Worm (Caenorhabditis elegans) whole organism, L3 larva: Measurements from ENCODE around the gene eif-3.L.

Source experiments
- R02D3.7 ChIP-seq: fragments of 150-350 bp; optimal IDR thresholded peaks from 2 replicates; lab custom pipeline; 2014; ENCODE audit warnings: missing biosample characterization, missing genetic modification characterization
- ZK546.5 ChIP-seq: sonication (generic microtip); optimal IDR thresholded peaks from 2 replicates; lab custom pipeline; 2017; ENCODE audit warnings: missing biosample characterization, missing genetic modification characterization
- aly-2 ChIP-seq: fragments of 150-350 bp; optimal IDR thresholded peaks from 2 replicates; lab custom pipeline; 2014; ENCODE audit warnings: missing biosample characterization, missing genetic modification characterization
- ama-1 ChIP-seq: fragments of 150-350 bp; optimal IDR thresholded peaks from 2 replicates; lab custom pipeline; 2018
- ceh-16 ChIP-seq: sonication (generic microtip); optimal IDR thresholded peaks from 2 replicates; lab custom pipeline; 2017; ENCODE audit warnings: missing biosample characterization, missing genetic modification characterization
- ceh-28 ChIP-seq: fragments of 150-350 bp; optimal IDR thresholded peaks from 2 replicates; lab custom pipeline; 2014; ENCODE audit warnings: missing biosample characterization, missing genetic modification reagents, missing genetic modification characterization
- ceh-82 ChIP-seq: fragments of 150-350 bp; optimal IDR thresholded peaks from 2 replicates; lab custom pipeline; 2014; ENCODE audit warnings: missing biosample characterization, missing genetic modification characterization
- ceh-9 ChIP-seq: sonication (generic microtip); optimal IDR thresholded peaks from 2 replicates; lab custom pipeline; 2018; ENCODE audit warnings: missing biosample characterization, missing genetic modification characterization
- daf-12 ChIP-seq: fragments of 150-350 bp; optimal IDR thresholded peaks from 2 replicates; lab custom pipeline; 2014; ENCODE audit warnings: missing biosample characterization, missing genetic modification reagents, missing genetic modification characterization
- egl-27 ChIP-seq: sonication (generic microtip); optimal IDR thresholded peaks from 4 replicates; lab custom pipeline; 2017; ENCODE audit warnings: missing biosample characterization, missing genetic modification reagents, missing genetic modification characterization
- egl-5 ChIP-seq: fragments of 150-350 bp; optimal IDR thresholded peaks from 2 replicates; lab custom pipeline; 2017; ENCODE audit warnings: missing biosample characterization, missing genetic modification reagents, missing genetic modification characterization, inconsistent platforms
- elt-1 ChIP-seq: fragments of 150-350 bp; optimal IDR thresholded peaks from 2 replicates; lab custom pipeline; 2014; ENCODE audit warnings: missing biosample characterization, missing genetic modification characterization
- elt-2 ChIP-seq: sonication (generic microtip); optimal IDR thresholded peaks from 2 replicates; lab custom pipeline; 2016; ENCODE audit warnings: missing genetic modification reagents, mild to moderate bottlenecking, missing genetic modification characterization, missing compliant biosample characterization
- elt-3 ChIP-seq, 3 experiments: fragments of 150-350 bp in 1 of 3; sonication (generic microtip) in 2 of 3; optimal IDR thresholded peaks; 2 replicates in 2 of 3; 4 replicates in 1 of 3; lab custom pipeline; 2014 to 2017; ENCODE audit warnings: missing biosample characterization in 3 of 3, missing genetic modification characterization in 3 of 3
- eor-1 ChIP-seq, 2 experiments: fragments of 150-350 bp; optimal IDR thresholded peaks; 2 replicates each; lab custom pipeline; 2014 to 2018; ENCODE audit warnings: missing biosample characterization in 2 of 2, missing genetic modification characterization in 2 of 2
- fkh-10 ChIP-seq: sonication (generic microtip); optimal IDR thresholded peaks from 2 replicates; lab custom pipeline; 2017; ENCODE audit warnings: missing biosample characterization, missing genetic modification reagents, missing genetic modification characterization
- fkh-2 ChIP-seq: fragments of 150-350 bp; optimal IDR thresholded peaks from 2 replicates; lab custom pipeline; 2014; ENCODE audit warnings: missing biosample characterization, missing genetic modification reagents, missing genetic modification characterization
- fos-1 ChIP-seq: fragments of 150-350 bp; optimal IDR thresholded peaks from 2 replicates; lab custom pipeline; 2014; ENCODE audit warnings: missing biosample characterization, missing genetic modification characterization
- hmg-11 ChIP-seq: sonication (generic microtip); optimal IDR thresholded peaks from 2 replicates; lab custom pipeline; 2016; ENCODE audit warnings: missing genetic modification characterization, missing compliant biosample characterization
- jun-1 ChIP-seq: fragments of 150-350 bp; optimal IDR thresholded peaks from 2 replicates; lab custom pipeline; 2014; ENCODE audit warnings: missing biosample characterization, missing genetic modification reagents, missing genetic modification characterization
- lin-15B ChIP-seq: fragments of 150-350 bp; optimal IDR thresholded peaks from 2 replicates; lab custom pipeline; 2014; ENCODE audit warnings: missing biosample characterization, missing genetic modification characterization
- lin-39 ChIP-seq: fragments of 150-350 bp; optimal IDR thresholded peaks from 2 replicates; lab custom pipeline; 2018; ENCODE audit warnings: missing biosample characterization, missing genetic modification reagents, missing genetic modification characterization
- lsy-12 ChIP-seq: sonication (generic microtip); optimal IDR thresholded peaks from 2 replicates; lab custom pipeline; 2016; ENCODE audit warnings: mild to moderate bottlenecking, missing genetic modification characterization, missing compliant biosample characterization
- mdl-1 ChIP-seq: fragments of 150-350 bp; optimal IDR thresholded peaks from 2 replicates; lab custom pipeline; 2014; ENCODE audit warnings: missing biosample characterization, missing genetic modification characterization
- mml-1 ChIP-seq: fragments of 150-350 bp; sonication (generic microtip); optimal IDR thresholded peaks from 3 replicates; lab custom pipeline; 2014; ENCODE audit warnings: missing biosample characterization, missing genetic modification characterization
- nfya-1 ChIP-seq: sonication (generic microtip); optimal IDR thresholded peaks from 2 replicates; lab custom pipeline; 2017; ENCODE audit warnings: missing genetic modification characterization, mild to moderate bottlenecking, missing compliant biosample characterization, antibody characterized with exemption, moderate library complexity; ENCODE audit not compliant: insufficient read depth
- nhr-11 ChIP-seq: fragments of 150-350 bp; optimal IDR thresholded peaks from 2 replicates; lab custom pipeline; 2014; ENCODE audit warnings: missing biosample characterization, missing genetic modification characterization
- nhr-12 ChIP-seq: fragments of 150-350 bp; optimal IDR thresholded peaks from 2 replicates; lab custom pipeline; 2014; ENCODE audit warnings: missing biosample characterization, missing genetic modification characterization
- nhr-23 ChIP-seq: fragments of 150-350 bp; optimal IDR thresholded peaks from 2 replicates; lab custom pipeline; 2014; ENCODE audit warnings: missing biosample characterization, missing genetic modification reagents, missing genetic modification characterization
- nhr-237 ChIP-seq: fragments of 150-350 bp; optimal IDR thresholded peaks from 2 replicates; lab custom pipeline; 2014; ENCODE audit warnings: missing biosample characterization, missing genetic modification characterization
- nhr-25 ChIP-seq: sonication (generic microtip); optimal IDR thresholded peaks from 2 replicates; lab custom pipeline; 2017; ENCODE audit warnings: missing biosample characterization, missing genetic modification characterization
- nhr-28 ChIP-seq: fragments of 150-350 bp; optimal IDR thresholded peaks from 2 replicates; lab custom pipeline; 2014; ENCODE audit warnings: missing biosample characterization, missing genetic modification characterization
- nhr-43 ChIP-seq: sonication (generic microtip); optimal IDR thresholded peaks from 2 replicates; lab custom pipeline; 2016; ENCODE audit warnings: mild to moderate bottlenecking, missing genetic modification characterization, missing compliant biosample characterization; ENCODE audit not compliant: poor library complexity, severe bottlenecking
- nhr-67 ChIP-seq: fragments of 150-350 bp; optimal IDR thresholded peaks from 2 replicates; lab custom pipeline; 2014; ENCODE audit warnings: missing biosample characterization, missing genetic modification characterization
- nhr-76 ChIP-seq: fragments of 150-350 bp; sonication (generic microtip); optimal IDR thresholded peaks from 5 replicates; lab custom pipeline; 2014; ENCODE audit warnings: missing biosample characterization, missing genetic modification characterization
- nhr-77 ChIP-seq: fragments of 150-350 bp; optimal IDR thresholded peaks from 2 replicates; lab custom pipeline; 2014; ENCODE audit warnings: missing biosample characterization, missing genetic modification characterization
- pha-4 ChIP-seq: fragments of 150-350 bp; optimal IDR thresholded peaks from 2 replicates; lab custom pipeline; 2014; ENCODE audit warnings: missing biosample characterization, missing genetic modification reagents, missing genetic modification characterization
- pqm-1 ChIP-seq: fragments of 150-350 bp; optimal IDR thresholded peaks from 2 replicates; lab custom pipeline; 2017; ENCODE audit warnings: missing biosample characterization, missing genetic modification characterization, inconsistent platforms
- sea-2 ChIP-seq: fragments of 150-350 bp; sonication (generic microtip); optimal IDR thresholded peaks from 4 replicates; lab custom pipeline; 2014; ENCODE audit warnings: missing biosample characterization, missing genetic modification reagents, missing genetic modification characterization
- skn-1 ChIP-seq: fragments of 150-350 bp; optimal IDR thresholded peaks from 2 replicates; lab custom pipeline; 2014; ENCODE audit warnings: missing biosample characterization, missing genetic modification characterization
- snpc-4 ChIP-seq: fragments of 150-350 bp; optimal IDR thresholded peaks from 2 replicates; lab custom pipeline; 2014; ENCODE audit warnings: missing biosample characterization, missing genetic modification characterization
- tbx-2 ChIP-seq: sonication (generic microtip); optimal IDR thresholded peaks from 2 replicates; lab custom pipeline; 2016; ENCODE audit warnings: mild to moderate bottlenecking, missing genetic modification characterization, missing compliant biosample characterization
- unc-39 ChIP-seq: sonication (generic microtip); optimal IDR thresholded peaks from 4 replicates; lab custom pipeline; 2017; ENCODE audit warnings: missing biosample characterization, missing genetic modification characterization
- unc-62 ChIP-seq: fragments of 150-350 bp; sonication (generic microtip); optimal IDR thresholded peaks from 4 replicates; lab custom pipeline; 2014; ENCODE audit warnings: missing biosample characterization, missing genetic modification reagents, missing genetic modification characterization
- zag-1 ChIP-seq: fragments of 150-350 bp; optimal IDR thresholded peaks from 2 replicates; lab custom pipeline; 2014; ENCODE audit warnings: missing biosample characterization, missing genetic modification characterization
- ztf-11 ChIP-seq: fragments of 150-350 bp; optimal IDR thresholded peaks from 2 replicates; lab custom pipeline; 2014; ENCODE audit warnings: missing biosample characterization, missing genetic modification characterization
- ztf-4 ChIP-seq: fragments of 150-350 bp; optimal IDR thresholded peaks from 2 replicates; lab custom pipeline; 2014; ENCODE audit warnings: missing biosample characterization, missing genetic modification characterization

Gene eif-3.L

ce11 chrII:5605538-5605945 lies 16.7 kb downstream of the eif-3.L start:
- peak; percentile 85 for TF ChIP-seq nhr-25 (tag; lab: Kevin White, UChicago)
- no peak for TF ChIP-seq nhr-237
- TF ChIP-seq ZK546.5 (tag; lab: Kevin White, UChicago): no peak
- TF ChIP-seq ceh-16 (tag; lab: Kevin White, UChicago): no peak
- TF ChIP-seq lin-15B (tag; lab: Kevin White, UChicago): no peak
- TF ChIP-seq ceh-28: peak; percentile 80
- TF ChIP-seq egl-27 (tag; lab: Kevin White, UChicago): no peak
- TF ChIP-seq nhr-77: peak; percentile 22
- TF ChIP-seq nhr-67 (tag; lab: Kevin White, UChicago): no peak
- no peak for TF ChIP-seq ceh-82 (tag; lab: Kevin White, UChicago)
- TF ChIP-seq jun-1: no peak
- no peak for TF ChIP-seq pqm-1 (tag; lab: Kevin White, UChicago)
- TF ChIP-seq egl-5 (tag; lab: Kevin White, UChicago): no peak
- peak; percentile 90 for TF ChIP-seq nhr-43
- peak; percentile 39 for TF ChIP-seq tbx-2
- no peak for TF ChIP-seq fos-1 (tag; lab: Kevin White, UChicago)
- no peak for TF ChIP-seq nfya-1 (tag; lab: Kevin White, UChicago)
- no peak for TF ChIP-seq eor-1 (tag; optimal IDR thresholded peaks at IDR 0.05; lab: Kevin White, UChicago)
- no peak for TF ChIP-seq ceh-9
- no peak for TF ChIP-seq ztf-11
- no peak for TF ChIP-seq zag-1
- TF ChIP-seq fkh-2 (tag; lab: Kevin White, UChicago): no peak
- TF ChIP-seq sea-2 (GFP tag; lab: Kevin White, UChicago): no peak
- peak; percentile 72 for TF ChIP-seq elt-1 (tag; lab: Kevin White, UChicago)
- TF ChIP-seq elt-2 (tag; lab: Kevin White, UChicago): peak; percentile 89
- peak; percentile 94 for TF ChIP-seq nhr-23 (tag; lab: Kevin White, UChicago)
- no peak for TF ChIP-seq unc-39
- TF ChIP-seq ztf-4: no peak
- TF ChIP-seq mdl-1 (tag; lab: Kevin White, UChicago): peak; percentile 23
- no peak for TF ChIP-seq daf-12 (tag; lab: Kevin White, UChicago)
- TF ChIP-seq lin-39 (tag; lab: Kevin White, UChicago): no peak
- TF ChIP-seq aly-2 (tag; lab: Kevin White, UChicago): no peak
- no peak for TF ChIP-seq nhr-12 (tag; lab: Kevin White, UChicago)
- TF ChIP-seq nhr-28 (tag; lab: Kevin White, UChicago): no peak
- TF ChIP-seq fkh-10: no peak
- TF ChIP-seq hmg-11 (tag; lab: Kevin White, UChicago): no peak
- no peak for TF ChIP-seq mml-1 (tag; lab: Kevin White, UChicago)
- no peak for TF ChIP-seq snpc-4 (tag; lab: Kevin White, UChicago)
- TF ChIP-seq nhr-76 (tag; lab: Kevin White, UChicago): peak; percentile 48
- no peak for TF ChIP-seq nhr-11 (tag; lab: Kevin White, UChicago)
- TF ChIP-seq unc-62 (GFP tag; lab: Kevin White, UChicago): peak; percentile 93
- TF ChIP-seq skn-1: no peak
- no peak for TF ChIP-seq ama-1 (lab: Kevin White, UChicago)
- TF ChIP-seq R02D3.7 (tag; lab: Kevin White, UChicago): peak; percentile 40
- peak; percentile 93 to 96 (median 93) for TF ChIP-seq elt-3 (tag; optimal IDR thresholded peaks at IDR 0.05; lab: Kevin White, UChicago)
- no peak for TF ChIP-seq pha-4 (tag; lab: Kevin White, UChicago)
- peak; percentile 5 for TF ChIP-seq lsy-12

ce11 chrII:5604441-5604840 lies 17.8 kb downstream of the eif-3.L start:
- TF ChIP-seq nhr-43: no peak
- TF ChIP-seq jun-1: no peak
- no peak for TF ChIP-seq mml-1 (tag; lab: Kevin White, UChicago)
- no peak for TF ChIP-seq skn-1
- no peak for TF ChIP-seq fkh-10
- no peak for TF ChIP-seq fkh-2 (tag; lab: Kevin White, UChicago)
- TF ChIP-seq ceh-16 (tag; lab: Kevin White, UChicago): no peak
- TF ChIP-seq tbx-2: no peak
- TF ChIP-seq mdl-1 (tag; lab: Kevin White, UChicago): no peak
- TF ChIP-seq nhr-12 (tag; lab: Kevin White, UChicago): no peak
- TF ChIP-seq elt-2 (tag; lab: Kevin White, UChicago): no peak
- TF ChIP-seq nhr-76 (tag; lab: Kevin White, UChicago): no peak
- no peak for TF ChIP-seq ceh-9
- no peak for TF ChIP-seq hmg-11 (tag; lab: Kevin White, UChicago)
- TF ChIP-seq lin-39 (tag; lab: Kevin White, UChicago): no peak
- TF ChIP-seq nfya-1 (tag; lab: Kevin White, UChicago): no peak
- no peak for TF ChIP-seq R02D3.7 (tag; lab: Kevin White, UChicago)
- no peak for TF ChIP-seq daf-12 (tag; lab: Kevin White, UChicago)
- TF ChIP-seq, all 47 proteins: peak for 0
